Fruit fly (Drosophila melanogaster): ENCODE results near the gene RIOK1.

Gene RIOK1

DNA sequence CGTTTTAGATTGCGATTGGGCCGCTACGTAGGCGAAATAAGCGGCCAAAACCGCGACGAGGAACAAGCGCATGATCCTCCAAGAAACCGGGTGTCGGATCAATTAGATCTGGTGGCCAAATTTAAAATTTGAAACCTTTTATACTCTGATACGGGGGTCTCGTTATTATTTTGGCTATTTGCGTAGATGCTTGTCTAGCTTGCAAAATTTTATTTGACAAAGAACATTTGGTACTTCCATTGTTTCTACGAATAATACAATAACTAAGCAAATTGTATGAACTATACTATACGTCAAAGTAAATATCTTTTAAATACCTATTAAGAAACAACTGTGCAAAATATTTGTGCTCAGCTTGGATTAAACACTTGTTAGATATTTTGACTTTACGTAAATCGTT lies 28.3 kb downstream of the RIOK1 start, which contains the start of gene Muc68Ca:
TSS of gene Muc68Ca (minus strand) at position 101 of the 400 bp plus-strand sequence.
- TF ChIP-seq CG10959 (GFP tag; IDR thresholded peaks at IDR 0.05), result no peak
- TF ChIP-seq Nf-YB (GFP tag; optimal IDR thresholded peaks at IDR 0.05), result no peak
- TF ChIP-seq kah (GFP tag; optimal IDR thresholded peaks at IDR 0.05), result no peak
- TF ChIP-seq ERR (GFP tag; optimal IDR thresholded peaks at IDR 0.05), result no peak
- no peak for TF ChIP-seq Deaf1 (tag; optimal IDR thresholded peaks at IDR 0.05)
- TF ChIP-seq chn (GFP tag; optimal IDR thresholded peaks at IDR 0.05), result no peak
- TF ChIP-seq tna (GFP tag; IDR thresholded peaks at IDR 0.05; ENCODE audit: partially characterized antibody), result no peak
- TF ChIP-seq CG13296 (GFP tag; optimal IDR thresholded peaks at IDR 0.05), result no peak
- TF ChIP-seq CG3407 (GFP tag; optimal IDR thresholded peaks at IDR 0.05), result no peak

DNA sequence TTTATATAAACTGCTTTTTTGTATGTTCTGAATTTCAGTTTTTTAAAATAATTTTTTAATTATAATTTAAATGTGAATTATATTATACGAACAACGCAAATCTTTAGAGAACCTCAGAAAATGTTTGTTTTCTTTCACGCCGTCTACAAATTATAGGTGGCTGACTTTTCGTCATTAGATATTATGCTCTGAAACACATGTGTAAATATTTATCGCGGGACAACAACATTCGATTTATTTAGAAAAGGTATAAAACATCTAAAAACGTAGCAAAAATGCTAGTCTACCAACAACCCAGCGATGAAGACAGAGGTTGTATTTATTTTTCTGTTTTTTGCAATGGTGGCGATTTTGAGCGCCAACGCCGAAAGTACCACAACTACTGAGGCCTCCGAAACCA lies 38.4 kb downstream of the RIOK1 start, which contains the start of gene CG42832:
TSS of gene CG42832 (plus strand) at position 301 of the 400 bp plus-strand sequence.
- no peak for TF ChIP-seq inv (GFP tag; IDR thresholded peaks at IDR 0.05; ENCODE audit: partially characterized antibody)
- TF ChIP-seq lab (GFP tag; optimal IDR thresholded peaks at IDR 0.05), result peak; percentile 52
- peak; percentile 43 for TF ChIP-seq CG18599 (GFP tag; optimal IDR thresholded peaks at IDR 0.05)
- no peak for TF ChIP-seq CG1832 (GFP tag; optimal IDR thresholded peaks at IDR 0.05)
- no peak for TF ChIP-seq pb (GFP tag; optimal IDR thresholded peaks at IDR 0.05)
- TF ChIP-seq CG13296 (GFP tag; optimal IDR thresholded peaks at IDR 0.05), result peak; percentile 6
- TF ChIP-seq CG2202 (tag; optimal IDR thresholded peaks at IDR 0.05), result no peak
- no peak for TF ChIP-seq CG4617 (GFP tag; optimal IDR thresholded peaks at IDR 0.05; ENCODE audit: borderline replicate concordance)
- peak; percentile 21 for TF ChIP-seq Fer1 (GFP tag; optimal IDR thresholded peaks at IDR 0.05)
- TF ChIP-seq trem (tag; optimal IDR thresholded peaks at IDR 0.05), result no peak
- 0 out of 3 replicates have a peak, but pooled peaks have one; percentile 25 for TF ChIP-seq CG11695 (GFP tag; IDR thresholded peaks at IDR 0.05)
- no peak for TF ChIP-seq HmgD (GFP tag; optimal IDR thresholded peaks at IDR 0.05)
- TF ChIP-seq cg (GFP tag; optimal IDR thresholded peaks at IDR 0.05), result no peak
- TF ChIP-seq HHEX (GFP tag; optimal IDR thresholded peaks at IDR 0.05), result no peak
- TF ChIP-seq CG4820 (GFP tag; optimal IDR thresholded peaks at IDR 0.05), result no peak
- TF ChIP-seq sob (GFP tag; IDR thresholded peaks at IDR 0.05), result 0 out of 2 replicates have a peak, but pooled peaks have one; percentile 35
- TF ChIP-seq caup (GFP tag; optimal IDR thresholded peaks at IDR 0.05; ENCODE audit: severe bottlenecking), result peak; percentile 42
- no peak for TF ChIP-seq sens-2 (GFP tag; IDR thresholded peaks at IDR 0.05)

DNA sequence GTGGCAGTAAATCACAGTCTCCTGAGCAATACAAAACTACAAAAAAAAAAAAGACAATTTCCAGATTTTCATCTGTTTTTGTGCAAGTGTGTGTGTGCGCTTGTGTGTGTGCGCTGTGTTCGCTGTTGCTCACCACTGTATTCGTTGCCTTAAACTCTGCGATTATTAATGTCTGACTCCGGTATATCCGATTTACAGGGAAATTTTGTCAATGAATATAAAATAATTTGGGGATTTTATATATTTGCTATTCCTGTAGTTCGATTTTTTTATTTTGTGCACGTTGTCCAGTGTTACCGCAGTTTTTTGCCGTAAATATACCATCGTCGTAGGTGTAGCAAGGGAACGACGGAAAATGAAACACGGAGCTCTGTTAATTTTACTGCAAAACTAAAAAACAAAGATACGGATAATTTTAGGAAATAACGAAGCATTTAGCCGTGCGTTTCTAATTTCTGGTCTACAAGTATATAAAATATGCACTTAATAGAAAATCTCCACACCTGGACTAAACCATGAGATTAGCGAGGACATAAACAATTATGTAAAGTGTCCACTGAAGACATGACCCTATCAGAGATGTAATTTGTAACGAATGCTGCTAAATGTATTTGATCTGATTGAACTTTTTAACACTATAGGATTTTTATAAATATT lies 39.0 kb downstream of the RIOK1 start, which contains the start of gene Duba:
TSS of gene Duba (minus strand) at position 313 of the 657 bp plus-strand sequence.
- TF ChIP-seq slbo (GFP tag; IDR thresholded peaks at IDR 0.05) (peak; percentile 42; the same call in 1 of the 2 replicates), vvl (GFP tag; IDR thresholded peaks at IDR 0.05) (peak; percentile 41; the same call in 1 of the 2 replicates), trem (tag; optimal IDR thresholded peaks at IDR 0.05) (peak; percentile 42), pfk (GFP tag; optimal IDR thresholded peaks at IDR 0.05) (peak; percentile 91), CG15514 (GFP tag; optimal IDR thresholded peaks at IDR 0.05) (peak; percentile 13), Lhr (GFP tag; optimal IDR thresholded peaks at IDR 0.05) (peak; percentile 56), MESR4 (GFP tag; optimal IDR thresholded peaks at IDR 0.05) (peak; percentile 83), CG2116 (GFP tag; optimal IDR thresholded peaks at IDR 0.05) (peak; percentile 89), zen (tag; optimal IDR thresholded peaks at IDR 0.05) (peak; percentile 10), CTCF (GFP tag; optimal IDR thresholded peaks at IDR 0.05) (peak; percentile 73), CG12942 (GFP tag; optimal IDR thresholded peaks at IDR 0.05) (no peak), CG16813 (GFP tag; IDR thresholded peaks at IDR 0.05; ENCODE audit: partially characterized antibody) (0 out of 3 replicates have a peak, but pooled peaks have one; percentile 20), Meics (GFP tag; optimal IDR thresholded peaks at IDR 0.05) (peak; percentile 98), Ets97D (GFP tag; optimal IDR thresholded peaks at IDR 0.05) (peak; percentile 36), pzg (GFP tag; optimal IDR thresholded peaks at IDR 0.05) (peak; percentile 51), MBD-R2 (GFP tag; IDR thresholded peaks at IDR 0.05) (peak; percentile 27; the same call in 1 of the 2 replicates), CG7357 (GFP tag; IDR thresholded peaks at IDR 0.05) (peak; percentile 84), Gug (GFP tag; IDR thresholded peaks at IDR 0.05) (peak; percentile 14; the same call in 1 of the 4 replicates), stwl (tag; optimal IDR thresholded peaks at IDR 0.05) (peak; percentile 99), odd (GFP tag; optimal IDR thresholded peaks at IDR 0.05) (no peak), CG9797 (GFP tag; optimal IDR thresholded peaks at IDR 0.05) (peak; percentile 55), CG17912 (GFP tag; optimal IDR thresholded peaks at IDR 0.05) (no peak)
